Worm (Caenorhabditis elegans): ENCODE data around the gene M176.10.

DNA sequence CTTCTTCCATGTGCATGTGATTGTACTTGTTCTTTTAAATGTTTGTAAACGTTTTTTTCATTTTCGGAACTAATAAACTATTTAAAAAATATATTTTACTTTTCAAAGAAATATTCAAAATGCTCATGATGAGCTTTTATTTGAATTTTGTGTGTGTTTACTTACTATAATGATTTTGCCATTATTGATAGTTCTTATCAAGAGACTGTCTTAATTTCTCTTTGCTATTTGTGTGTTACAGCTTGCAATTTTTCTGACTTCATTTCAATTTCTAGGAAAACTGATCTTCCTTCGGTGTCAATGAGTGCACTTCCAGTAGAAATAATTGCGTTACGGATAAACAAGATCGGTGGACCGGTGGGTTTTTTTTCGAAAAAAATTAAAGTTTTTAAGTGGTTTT lies 51.2 kb downstream of the M176.10 start, which contains the start of gene C06C3.12:
- no peak for TF ChIP-seq zag-1 (tag; optimal IDR thresholded peaks at IDR 0.05)
- no peak for TF ChIP-seq skn-1 (tag; optimal IDR thresholded peaks at IDR 0.05)
- no peak for TF ChIP-seq R02D3.7 (tag; optimal IDR thresholded peaks at IDR 0.05)
- no peak for TF ChIP-seq nhr-77 (tag; optimal IDR thresholded peaks at IDR 0.05)
- TF ChIP-seq fkh-10 (GFP tag; optimal IDR thresholded peaks at IDR 0.05) = no peak

All from whole organism, L3 larva.